Worm (Caenorhabditis elegans) whole organism, early embryonic: ENCODE data around the gene C04F6.7.

Source experiments
- B0310.2 ChIP-seq: sonication (generic microtip); optimal IDR thresholded peaks from 2 replicates; lab custom pipeline; 2016; ENCODE audit warnings: mild to moderate bottlenecking, missing genetic modification characterization, missing compliant biosample characterization
- F13C5.2 ChIP-seq: sonication (generic microtip); optimal IDR thresholded peaks from 2 replicates; lab custom pipeline; 2017; ENCODE audit warnings: mild to moderate bottlenecking, missing genetic modification characterization, inconsistent platforms, missing compliant biosample characterization
- aly-1 ChIP-seq: sonication (generic microtip); optimal IDR thresholded peaks from 2 replicates; lab custom pipeline; 2016; ENCODE audit warnings: missing genetic modification characterization, missing compliant biosample characterization
- ama-1 ChIP-seq: fragments of 150-350 bp; optimal IDR thresholded peaks from 2 replicates; lab custom pipeline; 2014
- ceh-13 ChIP-seq: fragments of 200-800 bp; sonication (Bioruptor generic); optimal IDR thresholded peaks from 2 replicates; lab custom pipeline; 2018; ENCODE audit warnings: mild to moderate bottlenecking, missing genetic modification characterization, missing compliant biosample characterization
- ceh-36 ChIP-seq: sonication (generic microtip); optimal IDR thresholded peaks from 2 replicates; lab custom pipeline; 2016; ENCODE audit warnings: missing genetic modification characterization, inconsistent platforms, missing compliant biosample characterization
- ets-7 ChIP-seq: sonication (generic microtip); optimal IDR thresholded peaks from 2 replicates; lab custom pipeline; 2016; ENCODE audit warnings: missing genotype, missing genetic modification characterization, missing compliant biosample characterization
- flt-1 ChIP-seq: fragments of 200-800 bp; sonication (Bioruptor generic); IDR thresholded peaks from 2 replicates; pipeline ENCODE4 v1.3.6; 2022; ENCODE audit warnings: missing genetic modification characterization, missing compliant biosample characterization
- hmbx-1 ChIP-seq: sonication (generic microtip); optimal IDR thresholded peaks from 2 replicates; lab custom pipeline; 2016; ENCODE audit warnings: mild to moderate bottlenecking, missing genetic modification characterization, missing compliant biosample characterization
- hmg-4 ChIP-seq: fragments of 200-800 bp; sonication (Bioruptor generic); optimal IDR thresholded peaks from 2 replicates; lab custom pipeline; 2018; ENCODE audit warnings: mild to moderate bottlenecking, missing genetic modification characterization, missing compliant biosample characterization
- hnd-1 ChIP-seq: sonication (generic microtip); optimal IDR thresholded peaks from 2 replicates; lab custom pipeline; 2016; ENCODE audit warnings: missing genetic modification characterization, missing compliant biosample characterization
- pes-1 ChIP-seq: fragments of 200-800 bp; sonication (Bioruptor generic); IDR thresholded peaks from 2 replicates; pipeline ENCODE4 v1.3.6; 2022; ENCODE audit warnings: missing genetic modification reagents, missing genetic modification characterization, missing compliant biosample characterization
- scrt-1 ChIP-seq: fragments of 200-800 bp; sonication (Bioruptor generic); IDR thresholded peaks from 2 replicates; pipeline ENCODE4 v1.3.6; 2022; ENCODE audit warnings: missing genetic modification characterization, missing compliant biosample characterization
- sea-1 ChIP-seq: fragments of 200-800 bp; sonication (Bioruptor generic); conservative IDR thresholded peaks from 2 replicates; pipeline ENCODE4 v1.3.6; 2022; ENCODE audit warnings: missing genetic modification characterization, missing compliant biosample characterization
- tbx-11 ChIP-seq: fragments of 200-800 bp; sonication (Bioruptor generic); IDR thresholded peaks from 2 replicates; pipeline ENCODE4 v1.3.6; 2022; ENCODE audit warnings: missing genetic modification characterization, missing compliant biosample characterization
- tbx-37 ChIP-seq: fragments of 200-800 bp; sonication (Bioruptor generic); conservative IDR thresholded peaks from 2 replicates; pipeline ENCODE4 v1.3.6; 2022; ENCODE audit warnings: missing genetic modification reagents, missing genetic modification characterization, missing compliant biosample characterization
- tra-4 ChIP-seq: sonication (generic microtip); optimal IDR thresholded peaks from 2 replicates; lab custom pipeline; 2017; ENCODE audit warnings: missing genetic modification characterization, missing compliant biosample characterization

The C04F6.7 gene

DNA sequence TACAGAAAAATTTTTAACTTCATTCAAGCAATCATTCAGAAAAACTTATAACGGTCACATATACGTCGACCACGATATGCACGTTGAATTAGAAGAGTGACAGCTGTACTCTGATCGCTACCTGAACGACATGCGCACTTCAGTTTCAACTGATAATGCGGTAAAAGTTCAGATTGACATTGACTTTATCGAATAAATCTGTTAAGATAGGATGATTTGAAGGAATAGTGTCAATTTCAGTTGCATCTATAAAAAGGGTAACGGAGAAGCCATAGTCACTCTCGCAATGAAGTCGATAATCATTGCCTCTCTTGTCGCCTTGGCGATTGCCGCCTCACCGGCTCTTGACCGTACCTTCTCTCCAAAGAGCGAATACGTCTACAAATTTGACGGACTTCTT, 15.8 kb downstream of the C04F6.7 start, which contains the start of gene vit-5:
TSS of gene vit-5 (plus strand) at position 277 of the 400 bp plus-strand sequence.
- TF ChIP-seq ceh-36 (tag; lab: Kevin White, UChicago) (no peak), hmbx-1 (no peak), sea-1 (GFP tag; lab: Robert Waterston, UW) (no peak), scrt-1 (GFP tag; lab: Robert Waterston, UW) (no peak), tra-4 (tag; lab: Kevin White, UChicago) (no peak), tbx-11 (GFP tag; lab: Robert Waterston, UW) (no peak)

DNA sequence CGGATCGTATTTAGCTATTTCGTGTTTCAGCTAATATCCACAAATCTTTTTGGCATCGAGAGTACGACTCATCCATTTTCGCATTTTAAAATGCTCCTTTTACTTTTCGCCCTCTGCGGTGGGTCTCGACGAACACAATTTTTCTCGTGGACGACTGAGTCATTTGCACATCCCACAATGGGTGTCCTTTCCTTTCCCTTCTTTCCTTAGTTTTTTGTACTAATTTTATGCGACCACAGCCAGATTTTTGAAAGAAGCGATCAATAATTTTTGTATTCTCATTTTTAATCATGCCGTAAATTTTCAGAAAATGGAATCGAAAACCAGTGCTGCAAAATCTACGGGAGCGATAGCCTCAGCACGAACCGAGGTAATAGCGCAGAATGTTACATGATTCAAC, 17.3 kb downstream of the C04F6.7 start, which contains the start of gene C04F6.9:
TSS of gene C04F6.9 (plus strand) at position 301 of the 400 bp plus-strand sequence.
- TF ChIP-seq ceh-13 (GFP tag; lab: Kevin White, UChicago) = no peak
- no peak for TF ChIP-seq B0310.2
- TF ChIP-seq tbx-11 (GFP tag; lab: Robert Waterston, UW) = no peak
- TF ChIP-seq tbx-37 (GFP tag; lab: Robert Waterston, UW) = no peak
- TF ChIP-seq tra-4 (tag; lab: Kevin White, UChicago) = no peak
- no peak for TF ChIP-seq ceh-36 (tag; lab: Kevin White, UChicago)
- no peak for TF ChIP-seq ets-7
- no peak for TF ChIP-seq hmg-4
- TF ChIP-seq flt-1 (GFP tag; lab: Robert Waterston, UW) = no peak
- no peak for TF ChIP-seq sea-1 (GFP tag; lab: Robert Waterston, UW)
- no peak for TF ChIP-seq aly-1 (tag; lab: Kevin White, UChicago)
- TF ChIP-seq scrt-1 (GFP tag; lab: Robert Waterston, UW) = no peak
- TF ChIP-seq ama-1 (lab: Kevin White, UChicago) = no peak
- no peak for TF ChIP-seq hmbx-1
- TF ChIP-seq F13C5.2 (tag; lab: Kevin White, UChicago) = no peak

DNA sequence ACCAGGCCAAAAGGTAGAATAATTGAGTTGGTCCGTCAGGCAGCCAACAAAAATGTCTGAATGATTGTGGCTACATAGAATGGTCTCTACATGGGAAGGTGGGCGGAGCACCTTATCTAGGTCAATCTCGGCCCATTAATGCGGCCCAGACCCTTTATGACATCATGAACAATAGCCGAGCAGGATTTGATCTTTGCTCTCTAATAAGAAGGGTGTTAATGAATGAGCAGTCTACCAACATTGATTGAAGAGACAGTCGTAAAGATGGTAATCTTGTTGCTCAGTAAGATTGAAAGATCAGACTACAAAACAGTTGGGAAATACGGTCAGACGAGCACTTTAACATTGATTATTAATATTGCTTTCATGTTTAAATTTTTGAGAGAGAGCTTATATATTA, 18.6 kb downstream of the C04F6.7 start:
- no peak for TF ChIP-seq hmbx-1
- no peak for TF ChIP-seq pes-1 (GFP tag; lab: Robert Waterston, UW)
- no peak for TF ChIP-seq ceh-13 (GFP tag; lab: Kevin White, UChicago)
- TF ChIP-seq flt-1 (GFP tag; lab: Robert Waterston, UW) = no peak
- TF ChIP-seq tbx-37 (GFP tag; lab: Robert Waterston, UW) = no peak
- TF ChIP-seq hnd-1 (tag; lab: Kevin White, UChicago) = no peak
- TF ChIP-seq scrt-1 (GFP tag; lab: Robert Waterston, UW) = no peak
- TF ChIP-seq hmg-4 = no peak
- TF ChIP-seq ceh-36 (tag; lab: Kevin White, UChicago) = no peak

DNA sequence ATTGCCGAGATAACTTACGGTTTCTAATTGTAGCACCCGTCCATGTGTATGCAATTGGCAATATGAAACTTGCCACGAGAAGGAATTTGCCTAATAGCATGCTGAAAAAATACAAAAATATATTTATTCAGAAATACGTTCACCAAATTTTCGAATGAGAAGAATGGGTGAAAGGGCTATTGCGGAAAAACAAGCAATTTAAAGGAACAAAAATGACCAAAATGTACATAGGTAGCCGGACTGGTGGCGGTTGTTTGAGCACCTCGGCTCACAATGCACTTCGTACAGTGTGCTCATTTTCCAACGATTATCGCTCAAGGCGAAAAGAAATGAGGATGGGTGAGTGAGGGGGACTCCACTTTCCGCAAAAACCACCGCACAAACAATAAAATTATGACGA, 19.1 kb downstream of the C04F6.7 start, which contains the start of gene cht-1:
TSS of gene cht-1 (minus strand) at position 101 of the 400 bp plus-strand sequence.
- TF ChIP-seq ama-1 (lab: Kevin White, UChicago) (no peak), hnd-1 (tag; lab: Kevin White, UChicago) (no peak), tbx-37 (GFP tag; lab: Robert Waterston, UW) (no peak), flt-1 (GFP tag; lab: Robert Waterston, UW) (no peak), ceh-36 (tag; lab: Kevin White, UChicago) (no peak), hmg-4 (no peak), pes-1 (GFP tag; lab: Robert Waterston, UW) (no peak), aly-1 (tag; lab: Kevin White, UChicago) (no peak)

DNA sequence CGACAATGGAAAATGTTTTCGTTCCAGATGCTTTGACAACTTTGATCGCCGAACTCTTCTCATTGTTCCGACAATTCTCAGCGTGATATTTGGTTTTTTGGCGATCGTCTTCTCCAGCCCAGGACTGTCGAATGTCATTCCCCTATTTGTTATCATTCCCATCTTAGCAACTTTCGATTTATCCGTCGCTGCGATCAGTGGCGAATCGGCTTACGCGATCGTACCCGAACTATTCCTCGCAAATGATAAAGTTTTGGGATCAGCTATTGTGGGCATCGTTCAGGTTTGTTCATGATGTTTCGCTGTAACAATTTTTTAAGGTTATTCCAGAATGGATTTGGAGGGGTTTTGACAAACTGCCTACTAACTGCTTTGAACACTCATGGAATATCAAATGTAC, 22.2 kb downstream of the C04F6.7 start:
- TF ChIP-seq hnd-1 (tag; lab: Kevin White, UChicago) (no peak), flt-1 (GFP tag; lab: Robert Waterston, UW) (no peak), tra-4 (tag; lab: Kevin White, UChicago) (no peak), pes-1 (GFP tag; lab: Robert Waterston, UW) (no peak), B0310.2 (no peak), hmbx-1 (no peak), ets-7 (no peak), ceh-13 (GFP tag; lab: Kevin White, UChicago) (no peak), hmg-4 (no peak), ama-1 (lab: Kevin White, UChicago) (no peak)

DNA sequence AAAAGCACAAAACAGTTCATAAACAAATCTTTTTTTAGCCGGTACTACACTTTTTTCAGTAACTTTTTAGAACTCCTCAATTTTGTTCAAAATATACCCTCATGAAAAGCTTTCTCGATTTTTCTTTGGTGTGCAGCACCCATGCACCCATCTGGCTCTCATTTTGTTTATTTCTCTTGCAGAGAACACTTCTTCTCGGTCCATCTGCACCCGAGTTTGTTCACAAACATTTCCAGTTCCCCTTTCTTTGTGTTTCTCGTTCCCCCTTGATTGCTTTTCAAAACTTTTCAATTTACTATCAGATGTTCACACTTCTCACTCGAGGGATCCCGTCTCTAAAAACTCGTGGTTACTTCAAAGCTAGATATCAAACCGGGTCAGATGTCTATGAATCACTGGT, 25.4 kb downstream of the C04F6.7 start, which contains the start of gene slcf-2:
TSS of gene slcf-2 (plus strand) at position 301 of the 400 bp plus-strand sequence.
- TF ChIP-seq tra-4 (tag; lab: Kevin White, UChicago) (no peak), aly-1 (tag; lab: Kevin White, UChicago) (no peak), ets-7 (no peak), B0310.2 (no peak), pes-1 (GFP tag; lab: Robert Waterston, UW) (no peak), scrt-1 (GFP tag; lab: Robert Waterston, UW) (no peak), sea-1 (GFP tag; lab: Robert Waterston, UW) (no peak), hmbx-1 (no peak), hnd-1 (tag; lab: Kevin White, UChicago) (no peak), ama-1 (lab: Kevin White, UChicago) (no peak), tbx-37 (GFP tag; lab: Robert Waterston, UW) (no peak), flt-1 (GFP tag; lab: Robert Waterston, UW) (no peak), hmg-4 (no peak), ceh-13 (GFP tag; lab: Kevin White, UChicago) (no peak)

DNA sequence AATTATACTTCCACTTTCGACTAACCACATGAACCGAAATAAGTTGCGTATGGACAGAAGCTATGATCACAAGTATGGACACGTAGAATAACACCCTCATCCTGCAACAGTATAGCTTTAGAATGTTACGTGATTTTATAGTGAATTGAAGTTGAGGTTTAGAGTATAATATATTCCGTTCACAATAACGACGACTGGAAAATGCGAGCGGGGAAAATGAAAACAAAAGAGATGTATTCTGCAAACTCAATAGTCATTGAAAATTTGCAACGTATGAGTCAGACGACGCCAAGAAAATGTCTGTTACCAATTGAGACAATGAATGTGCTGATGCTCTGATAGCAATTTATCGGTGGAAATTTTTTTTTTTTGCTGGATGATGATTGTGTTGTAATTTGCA, 33.6 kb downstream of the C04F6.7 start, which contains the start of gene acp-1:
TSS of gene acp-1 (minus strand) at position 101 of the 400 bp plus-strand sequence.
- TF ChIP-seq sea-1 (GFP tag; lab: Robert Waterston, UW) = no peak
- no peak for TF ChIP-seq hmbx-1
- TF ChIP-seq pes-1 (GFP tag; lab: Robert Waterston, UW) = no peak
- TF ChIP-seq ets-7 = no peak
- TF ChIP-seq tbx-11 (GFP tag; lab: Robert Waterston, UW) = no peak
- TF ChIP-seq scrt-1 (GFP tag; lab: Robert Waterston, UW) = no peak
- no peak for TF ChIP-seq B0310.2
- no peak for TF ChIP-seq tbx-37 (GFP tag; lab: Robert Waterston, UW)
- no peak for TF ChIP-seq tra-4 (tag; lab: Kevin White, UChicago)
- TF ChIP-seq hmg-4 = no peak
- no peak for TF ChIP-seq ceh-36 (tag; lab: Kevin White, UChicago)
- no peak for TF ChIP-seq ceh-13 (GFP tag; lab: Kevin White, UChicago)
- TF ChIP-seq F13C5.2 (tag; lab: Kevin White, UChicago) = no peak
- TF ChIP-seq ama-1 (lab: Kevin White, UChicago) = no peak
- no peak for TF ChIP-seq hnd-1 (tag; lab: Kevin White, UChicago)
- TF ChIP-seq aly-1 (tag; lab: Kevin White, UChicago) = no peak
- no peak for TF ChIP-seq flt-1 (GFP tag; lab: Robert Waterston, UW)
